Fruit fly (Drosophila melanogaster) whole organism, embryonic: ENCODE measurements around the gene CG13921.

Experiments
- CG11695 ChIP-seq: fragments of 200-800 bp; sonication (Bioruptor generic); IDR thresholded peaks from 3 replicates; pipeline ENCODE4 v1.3.6; 2022; ENCODE audit warnings: missing biosample characterization, missing genetic modification characterization
- CG11723 ChIP-seq: fragments of 200-800 bp; sonication (Bioruptor generic); optimal IDR thresholded peaks from 2 replicates; lab custom pipeline; 2017; ENCODE audit warnings: missing biosample characterization, mild to moderate bottlenecking, missing genetic modification characterization
- CG3163 ChIP-seq: fragments of 200-800 bp; sonication (Bioruptor generic); optimal IDR thresholded peaks from 3 replicates; lab custom pipeline; 2016; ENCODE audit warnings: missing biosample characterization, missing genetic modification characterization
- CG6683 ChIP-seq: fragments of 200-800 bp; sonication (Bioruptor generic); optimal IDR thresholded peaks from 2 replicates; lab custom pipeline; 2017; ENCODE audit warnings: missing biosample characterization, mild to moderate bottlenecking, missing genetic modification characterization, missing genetic modification reagents
- CG8478 ChIP-seq: fragments of >200 bp; optimal IDR thresholded peaks from 2 replicates; lab custom pipeline; 2018
- Sin3A ChIP-seq: fragments of >200 bp; optimal IDR thresholded peaks from 2 replicates; lab custom pipeline; 2018
- Six4 ChIP-seq: fragments of 200-800 bp; sonication (Bioruptor generic); optimal IDR thresholded peaks from 2 replicates; lab custom pipeline; 2016; ENCODE audit warnings: missing biosample characterization, missing genetic modification characterization
- ems ChIP-seq: fragments of 200-800 bp; sonication (Bioruptor generic); optimal IDR thresholded peaks from 3 replicates; lab custom pipeline; 2016; ENCODE audit warnings: missing biosample characterization, missing genetic modification characterization
- h ChIP-seq: fragments of >200 bp; optimal IDR thresholded peaks from 2 replicates; lab custom pipeline; 2017
- stc ChIP-seq: fragments of 200-800 bp; sonication (Bioruptor generic); IDR thresholded peaks from 2 replicates; pipeline ENCODE4 v1.3.6; 2022; ENCODE audit warnings: missing biosample characterization, missing genetic modification characterization

- no peak for TF ChIP-seq CG8478 (lab: Kevin White, UChicago)
- no peak for TF ChIP-seq Sin3A
- no peak for TF ChIP-seq CG11723 (GFP tag; lab: Kevin White, UChicago)
- no peak for TF ChIP-seq ems (GFP tag; lab: Kevin White, UChicago)
- TF ChIP-seq CG11695 (GFP tag; lab: Robert Waterston, UW) = no peak
- TF ChIP-seq Six4 (GFP tag; lab: Kevin White, UChicago) = no peak
- TF ChIP-seq CG3163 = no peak
- no peak for TF ChIP-seq h (lab: Kevin White, UChicago)
- no peak for TF ChIP-seq CG6683 (GFP tag; lab: Kevin White, UChicago)
- TF ChIP-seq stc (GFP tag; lab: Robert Waterston, UW) = no peak
These were observed 5.6 kb upstream of the CG13921 start for dm6 chr3L:1741107-1741506.
